Fruit fly (Drosophila melanogaster): ENCODE data around the gene CG4896.
A peak's percentile ranks its signal among the peaks of the same experiment; 100 is the strongest.

Gene CG4896

dm6 chr2L:1177522-1177921 is at the start of gene CG4896:
CG4896 (plus strand) TSS chr2L:1177690.
- TF ChIP-seq cic (GFP tag; optimal IDR thresholded peaks at IDR 0.05) = peak; percentile 11
- TF ChIP-seq tj (GFP tag; optimal IDR thresholded peaks at IDR 0.05) = no peak
- TF ChIP-seq toe (GFP tag; optimal IDR thresholded peaks at IDR 0.05) = no peak
- TF ChIP-seq CG7101 (tag; optimal IDR thresholded peaks at IDR 0.05) = peak; percentile 40
- no peak for TF ChIP-seq cnc (optimal IDR thresholded peaks at IDR 0.05)
- peak; percentile 37 for TF ChIP-seq Crg-1 (GFP tag; optimal IDR thresholded peaks at IDR 0.05)
- peak; percentile 52 for TF ChIP-seq bab1 (GFP tag; optimal IDR thresholded peaks at IDR 0.05)
- peak; percentile 21 for TF ChIP-seq pad (GFP tag; optimal IDR thresholded peaks at IDR 0.05)
- TF ChIP-seq CG1620 (GFP tag; optimal IDR thresholded peaks at IDR 0.05) = peak; percentile 53

- TF ChIP-seq CG14711 (tag; optimal IDR thresholded peaks at IDR 0.05) (no peak), Hr96 (GFP tag; optimal IDR thresholded peaks at IDR 0.05) (no peak), cnc (optimal IDR thresholded peaks at IDR 0.05) (peak in 1 of 2 experiments; percentile 74), Clk (GFP tag; optimal IDR thresholded peaks at IDR 0.05) (no peak), tj (GFP tag; optimal IDR thresholded peaks at IDR 0.05) (peak; percentile 28)
These were observed 49.1 kb upstream of the CG4896 start for dm6 chr2L:1128344-1128931.

dm6 chr2L:1128932-1129887 is 48.3 kb upstream of the CG4896 start, which contains the start of the genes Pino and TBC1D23:
Pino (minus strand) TSS chr2L:1128953.
TBC1D23 (plus strand) TSS chr2L:1129316.
- TF ChIP-seq CG14711 (tag; optimal IDR thresholded peaks at IDR 0.05) = peak; percentile 73
- TF ChIP-seq Mnt (GFP tag; optimal IDR thresholded peaks at IDR 0.05) = peak; percentile 15
- TF ChIP-seq CG33017 (tag; optimal IDR thresholded peaks at IDR 0.05) = peak; percentile 78
- TF ChIP-seq CG7101 (tag; optimal IDR thresholded peaks at IDR 0.05) = peak; percentile 80
- TF ChIP-seq CG11617 (GFP tag; optimal IDR thresholded peaks at IDR 0.05) = peak; percentile 75
- TF ChIP-seq CG1620 (GFP tag; optimal IDR thresholded peaks at IDR 0.05) = peak; percentile 58
- peak; percentile 83 for TF ChIP-seq toe (GFP tag; optimal IDR thresholded peaks at IDR 0.05)
- peak; percentile 45 for TF ChIP-seq Clk (GFP tag; optimal IDR thresholded peaks at IDR 0.05)
- TF ChIP-seq ovo (GFP tag; optimal IDR thresholded peaks at IDR 0.05) = peak; percentile 36
- peak; percentile 40 for TF ChIP-seq tj (GFP tag; optimal IDR thresholded peaks at IDR 0.05)
- no peak for TF ChIP-seq kay (GFP tag; ENCODE audit: borderline replicate concordance)
- TF ChIP-seq CG12768 (GFP tag; optimal IDR thresholded peaks at IDR 0.05) = peak; percentile 67
- TF ChIP-seq Crg-1 (GFP tag; optimal IDR thresholded peaks at IDR 0.05) = peak; percentile 54
- TF ChIP-seq CG5204 (GFP tag; optimal IDR thresholded peaks at IDR 0.05) = peak; percentile 75
- TF ChIP-seq cic (GFP tag; optimal IDR thresholded peaks at IDR 0.05) = no peak
- TF ChIP-seq CG7045 (GFP tag; optimal IDR thresholded peaks at IDR 0.05) = peak; percentile 73
- peak; percentile 48 for TF ChIP-seq bab1 (GFP tag; optimal IDR thresholded peaks at IDR 0.05)
- peak; percentile 55 for TF ChIP-seq Hr96 (GFP tag; optimal IDR thresholded peaks at IDR 0.05)
- TF ChIP-seq pad (GFP tag; optimal IDR thresholded peaks at IDR 0.05) = peak; percentile 41
- TF ChIP-seq cnc (optimal IDR thresholded peaks at IDR 0.05) = no peak

- TF ChIP-seq tj (GFP tag; optimal IDR thresholded peaks at IDR 0.05) (peak; percentile 96), kay (GFP tag; ENCODE audit: borderline replicate concordance) (no peak), bab1 (GFP tag; optimal IDR thresholded peaks at IDR 0.05) (no peak), CG11617 (GFP tag; optimal IDR thresholded peaks at IDR 0.05) (peak; percentile 25), Clk (GFP tag; optimal IDR thresholded peaks at IDR 0.05) (no peak), Crg-1 (GFP tag; optimal IDR thresholded peaks at IDR 0.05) (no peak), CG7101 (tag; optimal IDR thresholded peaks at IDR 0.05) (peak; percentile 39), cic (GFP tag; optimal IDR thresholded peaks at IDR 0.05) (peak; percentile 55), CG14711 (tag; optimal IDR thresholded peaks at IDR 0.05) (no peak)
These were observed 43.3 kb upstream of the CG4896 start, which contains the start of the genes Iris and CG4577 for dm6 chr2L:1134011-1134743. Iris (minus strand) TSS chr2L:1134098. CG4577 (plus strand) TSS chr2L:1134693.

dm6 chr2L:1135495-1135894 is 42.0 kb upstream of the CG4896 start:
- TF ChIP-seq cnc (optimal IDR thresholded peaks at IDR 0.05) = no peak
- no peak for TF ChIP-seq Hr96 (GFP tag; optimal IDR thresholded peaks at IDR 0.05)
- peak; percentile 29 for TF ChIP-seq CG7101 (tag; optimal IDR thresholded peaks at IDR 0.05)
- peak; percentile 39 for TF ChIP-seq CG12768 (GFP tag; optimal IDR thresholded peaks at IDR 0.05)
- no peak for TF ChIP-seq cic (GFP tag; optimal IDR thresholded peaks at IDR 0.05)
- TF ChIP-seq ovo (GFP tag; optimal IDR thresholded peaks at IDR 0.05) = no peak
- no peak for TF ChIP-seq tj (GFP tag; optimal IDR thresholded peaks at IDR 0.05)
- TF ChIP-seq kay (GFP tag; ENCODE audit: borderline replicate concordance) = no peak
- TF ChIP-seq toe (GFP tag; optimal IDR thresholded peaks at IDR 0.05) = peak; percentile 1
- peak; percentile 54 for TF ChIP-seq CG33017 (tag; optimal IDR thresholded peaks at IDR 0.05)
- no peak for TF ChIP-seq bab1 (GFP tag; optimal IDR thresholded peaks at IDR 0.05)
- no peak for TF ChIP-seq CG1620 (GFP tag; optimal IDR thresholded peaks at IDR 0.05)
- TF ChIP-seq Mnt (GFP tag; optimal IDR thresholded peaks at IDR 0.05) = no peak
- no peak for TF ChIP-seq CG5204 (GFP tag; optimal IDR thresholded peaks at IDR 0.05)
- no peak for TF ChIP-seq pad (GFP tag; optimal IDR thresholded peaks at IDR 0.05)
- TF ChIP-seq Crg-1 (GFP tag; optimal IDR thresholded peaks at IDR 0.05) = no peak
- TF ChIP-seq CG14711 (tag; optimal IDR thresholded peaks at IDR 0.05) = peak; percentile 30
- TF ChIP-seq Clk (GFP tag; optimal IDR thresholded peaks at IDR 0.05) = no peak
- TF ChIP-seq CG11617 (GFP tag; optimal IDR thresholded peaks at IDR 0.05) = peak; percentile 58
- peak; percentile 69 for TF ChIP-seq CG7045 (GFP tag; optimal IDR thresholded peaks at IDR 0.05)
